Worm (Caenorhabditis elegans) whole organism, midembryonic: Measurements from ENCODE around the gene srh-212.
"Not testable (repeated sequence)": the region's sequence is repeated elsewhere in the genome, so short reads cannot be mapped to it uniquely, and the experiment has no call there.

Experiments
- T22C8.4 ChIP-seq: fragments of 200-800 bp; sonication (Bioruptor generic); IDR thresholded peaks from 2 replicates; pipeline ENCODE4 v1.3.6; 2022; ENCODE audit warnings: missing genetic modification characterization, missing compliant biosample characterization
- cog-1 ChIP-seq: sonication (generic microtip); optimal IDR thresholded peaks from 2 replicates; lab custom pipeline; 2016; ENCODE audit warnings: missing genetic modification characterization, missing compliant biosample characterization
- flt-1 ChIP-seq: fragments of 200-800 bp; sonication (Bioruptor generic); IDR thresholded peaks from 2 replicates; pipeline ENCODE4 v1.3.6; 2022; ENCODE audit warnings: missing genetic modification characterization, missing compliant biosample characterization
- klf-2 ChIP-seq: fragments of 200-800 bp; sonication (Bioruptor generic); conservative IDR thresholded peaks from 2 replicates; pipeline ENCODE4 v1.3.6; 2022; ENCODE audit warnings: missing genetic modification reagents, missing genetic modification characterization, missing compliant biosample characterization
- med-1 ChIP-seq: sonication (generic microtip); optimal IDR thresholded peaks from 2 replicates; lab custom pipeline; 2017; ENCODE audit warnings: missing genetic modification characterization, mild to moderate bottlenecking, missing compliant biosample characterization, antibody characterized with exemption, missing genetic modification reagents; ENCODE audit not compliant: insufficient read depth
- ref-1 ChIP-seq: fragments of 200-800 bp; sonication (Bioruptor generic); conservative IDR thresholded peaks from 2 replicates; pipeline ENCODE4 v1.3.6; 2022; ENCODE audit warnings: missing genetic modification reagents, missing genetic modification characterization, missing compliant biosample characterization
- tab-1 ChIP-seq: fragments of 200-800 bp; sonication (Bioruptor generic); IDR thresholded peaks from 2 replicates; pipeline ENCODE4 v1.3.6; 2022; ENCODE audit warnings: missing genetic modification characterization, missing compliant biosample characterization
- ztf-23 ChIP-seq: fragments of 200-800 bp; sonication (Bioruptor generic); IDR thresholded peaks from 2 replicates; pipeline ENCODE4 v1.3.6; 2022; ENCODE audit warnings: missing genetic modification reagents, missing genetic modification characterization, missing compliant biosample characterization
- ztf-29 ChIP-seq: fragments of 200-800 bp; sonication (Bioruptor generic); IDR thresholded peaks from 2 replicates; pipeline ENCODE4 v1.3.6; 2022; ENCODE audit warnings: missing genetic modification reagents, missing genetic modification characterization, missing compliant biosample characterization

The srh-212 gene

DNA sequence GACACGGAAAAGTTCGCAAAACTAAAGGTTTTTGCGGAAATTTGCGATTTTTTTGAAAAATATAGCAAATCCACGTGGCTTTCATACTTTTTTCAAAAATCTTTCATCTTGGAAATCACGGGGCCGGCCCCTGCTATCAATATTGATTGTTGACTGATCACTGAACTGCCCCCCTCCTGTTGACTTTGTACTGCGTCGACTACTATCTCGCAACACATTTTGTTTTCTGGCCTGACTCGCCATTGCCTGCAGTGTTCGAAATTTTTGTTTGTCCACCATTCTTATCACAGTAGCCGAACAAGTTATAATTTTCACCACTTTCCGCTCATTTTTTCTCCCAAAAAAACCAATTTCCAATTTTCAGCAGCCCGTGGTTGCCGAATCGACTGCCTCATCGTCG, 15.9 kb downstream of the srh-212 start:
- TF ChIP-seq ztf-29 (GFP tag; lab: Robert Waterston, UW) (no peak), med-1 (no peak), tab-1 (GFP tag; lab: Robert Waterston, UW) (no peak), klf-2 (no peak), T22C8.4 (no peak), cog-1 (no peak), ref-1 (GFP tag; lab: Robert Waterston, UW) (no peak), flt-1 (GFP tag; lab: Robert Waterston, UW) (no peak), ztf-23 (GFP tag; lab: Robert Waterston, UW) (no peak)

DNA sequence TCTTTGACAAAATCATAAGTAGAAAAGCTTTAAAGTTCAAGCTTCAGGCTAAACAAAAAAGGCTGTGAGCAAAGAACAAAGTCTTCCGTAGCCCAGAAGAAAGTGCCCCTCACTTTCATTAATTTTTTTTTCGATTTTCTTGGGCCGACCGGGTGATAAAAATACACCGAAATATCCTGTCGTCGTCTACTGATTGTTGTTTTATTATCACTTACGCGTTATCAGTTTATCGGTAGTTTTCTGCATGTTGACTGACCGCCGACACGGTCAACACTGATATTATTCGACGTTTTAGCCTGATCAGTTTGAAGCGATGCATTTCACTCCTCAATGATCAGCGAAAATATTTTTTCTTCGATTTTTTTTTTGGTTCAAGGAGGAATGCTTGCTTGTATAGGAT, 16.6 kb downstream of the srh-212 start:
- TF ChIP-seq T22C8.4: no peak
- no peak for TF ChIP-seq cog-1
- TF ChIP-seq ref-1 (GFP tag; lab: Robert Waterston, UW): no peak
- TF ChIP-seq tab-1 (GFP tag; lab: Robert Waterston, UW): no peak

DNA sequence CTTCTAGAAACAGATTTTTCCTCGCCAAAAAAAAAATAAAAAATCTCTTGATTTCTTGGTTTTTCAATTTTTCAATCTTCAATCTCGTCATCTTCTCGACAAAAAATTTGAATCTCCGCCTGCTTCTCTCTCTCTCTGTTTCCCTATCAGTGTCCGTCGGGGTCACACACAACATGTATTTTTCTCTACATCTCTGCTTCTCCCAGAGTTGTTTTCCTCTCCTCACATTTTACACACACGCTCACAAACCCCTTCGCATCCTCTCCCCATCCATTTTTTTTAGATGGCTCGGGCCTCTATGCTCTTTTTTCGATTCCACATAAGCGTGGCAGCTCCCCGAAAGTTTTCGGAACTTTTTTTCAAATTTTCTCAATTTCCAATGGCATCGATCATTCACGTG, 17.2 kb downstream of the srh-212 start:
- TF ChIP-seq T22C8.4: no peak

DNA sequence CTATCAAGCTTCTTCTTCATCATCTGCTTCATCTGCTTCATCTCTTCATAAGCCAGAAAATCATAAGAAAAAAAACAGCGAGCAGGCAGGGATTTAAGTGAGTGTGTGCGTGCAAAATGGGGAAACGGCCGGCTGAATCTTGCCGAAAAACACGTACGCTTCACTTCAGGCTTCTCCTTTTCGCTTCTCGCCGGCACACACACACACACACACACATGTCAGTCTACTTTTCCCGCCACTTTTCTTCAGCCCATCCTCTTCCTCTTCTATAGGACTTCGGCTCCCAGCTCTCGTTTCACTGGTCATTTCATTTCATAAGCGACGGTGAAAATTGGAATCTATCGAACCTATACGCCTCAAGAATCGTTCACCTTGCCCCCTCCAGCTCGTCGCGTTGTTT, 17.7 kb downstream of the srh-212 start:
- TF ChIP-seq flt-1 (GFP tag; lab: Robert Waterston, UW) (no peak), ztf-23 (GFP tag; lab: Robert Waterston, UW) (no peak), cog-1 (no peak), klf-2 (no peak), med-1 (no peak), ztf-29 (GFP tag; lab: Robert Waterston, UW) (no peak), ref-1 (GFP tag; lab: Robert Waterston, UW) (no peak), tab-1 (GFP tag; lab: Robert Waterston, UW) (no peak), T22C8.4 (no peak)

DNA sequence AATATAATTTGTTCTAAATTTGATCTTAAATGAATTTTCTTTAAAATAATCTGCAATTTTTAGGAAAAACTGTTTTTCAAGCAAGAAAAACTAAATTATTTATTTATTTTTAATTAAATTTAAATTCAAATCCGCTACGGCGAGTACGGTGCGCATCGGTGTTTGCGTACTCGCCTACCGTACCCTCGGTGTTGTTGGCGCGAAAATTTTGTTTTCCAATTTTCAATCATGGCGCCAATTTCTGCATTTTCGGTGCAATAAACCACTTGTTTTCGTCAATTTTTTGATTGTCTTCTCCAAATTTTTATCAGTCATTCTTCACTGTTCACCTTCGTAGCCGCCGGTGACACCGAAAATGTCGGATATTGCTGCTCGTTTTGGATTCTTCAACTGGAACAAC, 18.1 kb downstream of the srh-212 start, which contains the start of gene pygl-1:
Gene pygl-1, plus strand, starts transcription at position 211 of the 400 bp plus-strand sequence.
- TF ChIP-seq med-1 (no peak), klf-2 (no peak), ref-1 (GFP tag; lab: Robert Waterston, UW) (no peak)

DNA sequence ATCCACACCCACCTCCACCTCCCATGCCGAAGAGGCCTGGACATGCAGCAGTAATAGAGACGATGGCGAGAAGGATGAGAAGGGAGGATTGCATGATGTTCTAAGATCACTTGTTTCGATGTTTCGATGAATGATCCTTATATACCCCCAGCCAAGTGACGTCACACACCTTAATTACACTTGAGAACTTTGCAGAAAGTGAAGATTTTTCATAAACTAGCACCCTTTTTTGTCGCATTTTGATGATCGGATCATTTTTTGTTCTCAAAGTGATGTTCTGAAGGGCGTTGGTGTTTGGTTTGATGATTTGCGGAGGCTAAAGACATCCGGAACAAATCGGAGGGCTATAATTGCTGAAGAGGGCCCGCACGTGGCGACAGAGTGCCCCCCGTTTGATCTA, 21.2 kb downstream of the srh-212 start, which contains the start of gene grl-27:
Gene grl-27, minus strand, starts transcription at position 101 of the 400 bp plus-strand sequence.
- TF ChIP-seq ztf-29 (GFP tag; lab: Robert Waterston, UW): no peak
- no peak for TF ChIP-seq ztf-23 (GFP tag; lab: Robert Waterston, UW)
- TF ChIP-seq tab-1 (GFP tag; lab: Robert Waterston, UW): no peak
- TF ChIP-seq med-1: no peak
- TF ChIP-seq T22C8.4: no peak
- no peak for TF ChIP-seq cog-1
- TF ChIP-seq ref-1 (GFP tag; lab: Robert Waterston, UW): no peak
- TF ChIP-seq klf-2: no peak
- TF ChIP-seq flt-1 (GFP tag; lab: Robert Waterston, UW): no peak

DNA sequence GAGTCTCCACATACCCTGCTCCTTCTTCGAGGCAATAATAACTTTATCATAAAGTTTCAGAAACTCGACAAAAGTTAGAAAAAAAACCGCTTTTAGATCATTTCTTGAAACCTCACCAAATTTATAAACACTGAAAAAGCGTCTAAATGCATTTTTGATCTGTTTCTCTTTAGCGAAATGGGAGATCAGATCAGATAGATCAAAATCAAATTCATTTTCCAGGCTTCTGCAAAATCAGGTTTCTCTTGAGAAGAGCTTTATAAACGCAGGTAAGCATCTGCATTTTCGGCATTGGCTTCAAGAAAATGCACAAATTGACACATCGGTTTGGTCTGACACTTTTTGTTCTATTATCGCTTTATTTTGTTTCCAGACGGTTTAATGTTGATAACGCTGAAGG, 24.5 kb downstream of the srh-212 start, which contains the start of gene F40C5.1:
Gene F40C5.1, plus strand, starts transcription at position 301 of the 400 bp plus-strand sequence.
- TF ChIP-seq tab-1 (GFP tag; lab: Robert Waterston, UW); klf-2; cog-1: not testable (repeated sequence)

DNA sequence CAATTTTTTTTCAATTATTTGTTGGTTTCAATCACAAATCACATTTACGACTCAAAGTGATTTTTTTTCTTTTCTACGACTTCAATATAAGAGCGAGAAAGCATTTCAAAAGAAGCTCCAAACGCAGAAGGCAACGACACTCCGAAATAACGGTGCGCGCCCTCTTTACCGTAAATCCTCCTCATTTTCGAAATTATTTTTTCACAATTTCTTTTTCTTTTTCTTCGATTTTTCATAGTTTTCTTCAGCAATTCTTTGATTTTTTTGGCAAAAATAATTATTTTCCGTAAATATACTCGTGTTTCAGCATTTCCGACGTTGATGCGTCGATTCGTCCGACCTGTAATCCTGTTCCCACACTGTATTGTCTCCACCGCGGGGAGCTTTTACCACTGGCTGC, 26.3 kb downstream of the srh-212 start, which contains the start of gene F40C5.2:
Gene F40C5.2, plus strand, starts transcription at position 301 of the 400 bp plus-strand sequence.
- not testable (repeated sequence) for TF ChIP-seq ztf-23 (GFP tag; lab: Robert Waterston, UW); T22C8.4; cog-1

DNA sequence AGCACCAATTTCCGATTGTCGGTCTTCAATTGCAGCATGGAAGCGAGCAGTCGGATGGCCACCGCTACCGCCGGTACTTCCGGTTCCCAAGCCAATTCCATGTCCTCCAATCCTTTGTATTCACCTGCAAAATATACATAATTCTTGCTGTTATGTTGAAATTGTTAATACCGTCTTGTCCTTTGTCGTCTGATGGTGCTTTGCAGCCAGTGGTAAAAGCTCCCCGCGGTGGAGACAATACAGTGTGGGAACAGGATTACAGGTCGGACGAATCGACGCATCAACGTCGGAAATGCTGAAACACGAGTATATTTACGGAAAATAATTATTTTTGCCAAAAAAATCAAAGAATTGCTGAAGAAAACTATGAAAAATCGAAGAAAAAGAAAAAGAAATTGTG, 32.6 kb downstream of the srh-212 start, which contains the start of gene T24A6.17:
Gene T24A6.17, minus strand, starts transcription at position 101 of the 400 bp plus-strand sequence.
- TF ChIP-seq klf-2; tab-1 (GFP tag; lab: Robert Waterston, UW); ztf-23 (GFP tag; lab: Robert Waterston, UW): not testable (repeated sequence)

DNA sequence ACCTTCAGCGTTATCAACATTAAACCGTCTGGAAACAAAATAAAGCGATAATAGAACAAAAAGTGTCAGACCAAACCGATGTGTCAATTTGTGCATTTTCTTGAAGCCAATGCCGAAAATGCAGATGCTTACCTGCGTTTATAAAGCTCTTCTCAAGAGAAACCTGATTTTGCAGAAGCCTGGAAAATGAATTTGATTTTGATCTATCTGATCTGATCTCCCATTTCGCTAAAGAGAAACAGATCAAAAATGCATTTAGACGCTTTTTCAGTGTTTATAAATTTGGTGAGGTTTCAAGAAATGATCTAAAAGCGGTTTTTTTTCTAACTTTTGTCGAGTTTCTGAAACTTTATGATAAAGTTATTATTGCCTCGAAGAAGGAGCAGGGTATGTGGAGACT, 34.1 kb downstream of the srh-212 start, which contains the start of gene T24A6.16:
Gene T24A6.16, minus strand, starts transcription at position 101 of the 400 bp plus-strand sequence.
- not testable (repeated sequence) for TF ChIP-seq ztf-23 (GFP tag; lab: Robert Waterston, UW); cog-1; klf-2

DNA sequence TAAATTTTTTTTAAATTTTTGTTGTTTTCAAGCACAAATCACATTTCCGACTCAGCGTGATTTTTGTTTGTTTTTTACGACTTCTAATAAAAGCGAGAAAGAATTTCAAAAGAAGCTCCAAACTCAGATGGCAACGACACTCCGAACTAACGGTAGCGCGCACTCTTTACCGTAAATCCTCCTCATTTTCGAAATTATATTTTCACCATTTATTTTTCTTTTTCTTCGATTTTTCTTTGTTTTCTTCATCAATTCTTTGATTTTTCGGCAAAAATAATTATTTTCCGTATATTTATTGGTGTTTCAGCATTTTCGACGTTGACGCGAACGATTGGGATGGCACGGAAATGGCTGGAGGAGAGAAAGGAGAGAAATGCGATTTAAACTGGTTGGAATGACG, 38.2 kb downstream of the srh-212 start, which contains the start of gene T24A6.1:
Gene T24A6.1, plus strand, starts transcription at position 301 of the 400 bp plus-strand sequence.
- not testable (repeated sequence) for TF ChIP-seq ztf-23 (GFP tag; lab: Robert Waterston, UW); tab-1 (GFP tag; lab: Robert Waterston, UW); T22C8.4

DNA sequence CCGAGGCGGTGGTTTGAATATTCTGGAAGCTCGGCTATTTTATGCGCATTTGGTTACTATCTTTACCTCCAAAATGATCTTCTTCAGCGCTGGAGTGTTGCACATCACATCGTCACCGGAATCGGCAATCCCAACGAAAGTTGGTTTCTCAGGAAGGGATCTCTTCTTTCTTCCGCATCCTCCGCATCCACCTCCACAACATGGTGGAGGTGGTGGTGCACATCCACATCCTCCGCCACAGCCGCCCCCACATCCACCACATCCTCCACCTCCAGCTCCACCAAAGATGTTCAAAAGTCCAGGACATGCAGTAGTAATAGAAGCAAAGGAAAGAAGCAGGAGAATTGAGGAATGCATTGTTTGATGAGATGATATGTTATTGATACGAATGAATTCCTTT, 39.5 kb downstream of the srh-212 start, which contains the start of gene grl-31:
Gene grl-31, minus strand, starts transcription at position 357 of the 400 bp plus-strand sequence.
- TF ChIP-seq klf-2 (no peak), cog-1 (no peak), flt-1 (GFP tag; lab: Robert Waterston, UW) (no peak), ztf-23 (GFP tag; lab: Robert Waterston, UW) (no peak), ztf-29 (GFP tag; lab: Robert Waterston, UW) (no peak), tab-1 (GFP tag; lab: Robert Waterston, UW) (no peak), med-1 (no peak), ref-1 (GFP tag; lab: Robert Waterston, UW) (no peak), T22C8.4 (no peak)
